Fruit fly (Drosophila melanogaster) whole organism, embryonic: ENCODE data around the gene CG43610.

ENCODE experiments used
- Atf-2 ChIP-seq: fragments of 200-800 bp; sonication (Bioruptor generic); optimal IDR thresholded peaks from 2 replicates; lab custom pipeline; 2016; ENCODE audit warnings: missing biosample characterization, missing genetic modification characterization
- CG11456 ChIP-seq: fragments of 200-800 bp; sonication (Bioruptor generic); IDR thresholded peaks from 3 replicates; pipeline ENCODE4 v1.3.6; 2022; ENCODE audit warnings: missing biosample characterization, missing genetic modification characterization
- CG11696 ChIP-seq: fragments of 200-800 bp; sonication (Bioruptor generic); IDR thresholded peaks from 2 replicates; pipeline ENCODE4 v1.3.6; 2022; ENCODE audit warnings: missing biosample characterization, missing genetic modification characterization
- CG1602 ChIP-seq: fragments of 200-800 bp; sonication (Bioruptor generic); optimal IDR thresholded peaks from 3 replicates; lab custom pipeline; 2016; ENCODE audit warnings: missing biosample characterization, missing genetic modification characterization
- CG1603 ChIP-seq: fragments of 200-800 bp; sonication (Bioruptor generic); optimal IDR thresholded peaks from 2 replicates; lab custom pipeline; 2019; ENCODE audit warnings: missing biosample characterization, mild to moderate bottlenecking, missing genetic modification characterization, moderate library complexity
- CG1832 ChIP-seq: fragments of 200-800 bp; sonication (Bioruptor generic); optimal IDR thresholded peaks from 2 replicates; lab custom pipeline; 2017; ENCODE audit warnings: missing biosample characterization, mild to moderate bottlenecking, missing genetic modification characterization, inconsistent platforms
- CG2875 ChIP-seq: fragments of 200-800 bp; sonication (Bioruptor generic); optimal IDR thresholded peaks from 2 replicates; lab custom pipeline; 2017; ENCODE audit warnings: missing biosample characterization, mild to moderate bottlenecking, missing genetic modification characterization, missing genetic modification reagents
- CG8924 ChIP-seq: fragments of 200-800 bp; optimal IDR thresholded peaks from 3 replicates; lab custom pipeline; 2019; ENCODE audit warnings: missing biosample characterization, mild to moderate bottlenecking, missing genetic modification characterization, moderate library complexity
- Ets65A ChIP-seq: fragments of 200-800 bp; sonication (Bioruptor generic); peaks from one replicate; lab custom pipeline; 2016; ENCODE audit warnings: missing biosample characterization, missing genetic modification characterization
- Hey ChIP-seq: fragments of 200-800 bp; sonication (Bioruptor generic); optimal IDR thresholded peaks from 3 replicates; lab custom pipeline; 2018; ENCODE audit warnings: missing biosample characterization, mild to moderate bottlenecking, missing genetic modification characterization
- Jarid2 ChIP-seq: fragments of 200-800 bp; sonication (Bioruptor generic); optimal IDR thresholded peaks from 3 replicates; lab custom pipeline; 2017; ENCODE audit warnings: mild to moderate bottlenecking, missing biosample characterization, missing genetic modification reagents, missing genetic modification characterization
- Med ChIP-seq: fragments of 200-800 bp; sonication (Bioruptor generic); peaks from one replicate; lab custom pipeline; 2016; ENCODE audit warnings: missing biosample characterization, missing genetic modification characterization, mild to moderate bottlenecking, inconsistent platforms, moderate library complexity
- NFAT ChIP-seq: fragments of 200-800 bp; sonication (Bioruptor generic); IDR thresholded peaks from 2 replicates; pipeline ENCODE4 v1.3.6; 2022; ENCODE audit warnings: missing biosample characterization, missing genetic modification characterization
- Nf-YA ChIP-seq: fragments of 200-800 bp; sonication (Bioruptor generic); IDR thresholded peaks from 2 replicates; pipeline ENCODE4 v1.3.6; 2022; ENCODE audit warnings: missing biosample characterization, missing genetic modification characterization
- Nf-YC ChIP-seq: fragments of 200-800 bp; optimal IDR thresholded peaks from 3 replicates; lab custom pipeline; 2019; ENCODE audit warnings: missing biosample characterization, mild to moderate bottlenecking, missing genetic modification characterization, moderate library complexity
- NfI ChIP-seq: fragments of 200-800 bp; sonication (Bioruptor generic); optimal IDR thresholded peaks from 3 replicates; lab custom pipeline; 2018; ENCODE audit warnings: missing biosample characterization, mild to moderate bottlenecking, missing genetic modification characterization, moderate library complexity
- Six4 ChIP-seq: fragments of 200-800 bp; sonication (Bioruptor generic); optimal IDR thresholded peaks from 2 replicates; lab custom pipeline; 2016; ENCODE audit warnings: missing biosample characterization, missing genetic modification characterization
- abd-A ChIP-seq: fragments of 200-800 bp; sonication (Bioruptor generic); optimal IDR thresholded peaks from 3 replicates; lab custom pipeline; 2019; ENCODE audit warnings: missing biosample characterization, mild to moderate bottlenecking, missing genetic modification characterization, moderate library complexity
- amos ChIP-seq: fragments of 200-800 bp; sonication (Bioruptor generic); IDR thresholded peaks from 2 replicates; pipeline ENCODE4 v1.3.6; 2022; ENCODE audit warnings: missing biosample characterization, missing genetic modification characterization; ENCODE audit not compliant: partially characterized antibody
- aop ChIP-seq: fragments of 200-800 bp; sonication (Bioruptor generic); IDR thresholded peaks from 2 replicates; pipeline ENCODE4 v1.3.6; 2022; ENCODE audit warnings: missing biosample characterization, missing genetic modification characterization
- cg ChIP-seq: fragments of 200-800 bp; sonication (Bioruptor generic); optimal IDR thresholded peaks from 3 replicates; lab custom pipeline; 2019; ENCODE audit warnings: missing biosample characterization, mild to moderate bottlenecking, missing genetic modification characterization, moderate library complexity
- chinmo ChIP-seq: fragments of 200-800 bp; sonication (Bioruptor generic); IDR thresholded peaks from 4 replicates; pipeline ENCODE4 v1.3.6; 2022; ENCODE audit warnings: missing biosample characterization, missing genetic modification characterization; ENCODE audit not compliant: partially characterized antibody
- chm ChIP-seq: fragments of 200-800 bp; sonication (Bioruptor generic); IDR thresholded peaks from 2 replicates; pipeline ENCODE4 v1.3.6; 2022; ENCODE audit warnings: missing biosample characterization, missing genetic modification characterization
- ci ChIP-seq: fragments of 200-800 bp; sonication (Bioruptor generic); IDR thresholded peaks from 3 replicates; pipeline ENCODE4 v1.3.6; 2022; ENCODE audit warnings: missing biosample characterization, missing genetic modification characterization
- crol ChIP-seq: fragments of 200-800 bp; sonication (Bioruptor generic); IDR thresholded peaks from 2 replicates; pipeline ENCODE4 v1.3.6; 2022; ENCODE audit warnings: missing biosample characterization, missing genetic modification characterization
- dysf ChIP-seq: fragments of 200-800 bp; sonication (Bioruptor generic); IDR thresholded peaks from 3 replicates; pipeline ENCODE4 v1.3.6; 2022; ENCODE audit warnings: missing biosample characterization, missing genetic modification characterization
- ewg ChIP-seq: fragments of 200-800 bp; sonication (Bioruptor generic); optimal IDR thresholded peaks from 3 replicates; lab custom pipeline; 2017; ENCODE audit warnings: mild to moderate bottlenecking, missing biosample characterization, missing genetic modification reagents, missing genetic modification characterization
- exex ChIP-seq: fragments of 200-800 bp; sonication (Bioruptor generic); optimal IDR thresholded peaks from 4 replicates; lab custom pipeline; 2018; ENCODE audit warnings: missing biosample characterization, mild to moderate bottlenecking, missing genetic modification characterization, moderate library complexity
- ftz-f1 ChIP-seq: fragments of 200-800 bp; sonication (Bioruptor generic); optimal IDR thresholded peaks from 2 replicates; lab custom pipeline; 2016; ENCODE audit warnings: missing biosample characterization, missing genetic modification characterization
- ham ChIP-seq: fragments of 200-800 bp; sonication (Bioruptor generic); IDR thresholded peaks from 2 replicates; pipeline ENCODE4 v1.3.6; 2022; ENCODE audit warnings: missing biosample characterization, missing genetic modification characterization
- jing ChIP-seq: fragments of 200-800 bp; sonication (Bioruptor generic); optimal IDR thresholded peaks from 2 replicates; lab custom pipeline; 2018; ENCODE audit warnings: missing biosample characterization, mild to moderate bottlenecking, missing genetic modification characterization
- ken ChIP-seq: fragments of 200-800 bp; sonication (Bioruptor generic); IDR thresholded peaks from 3 replicates; pipeline ENCODE4 v1.3.6; 2022; ENCODE audit warnings: missing biosample characterization, missing genetic modification characterization
- kni ChIP-seq: fragments of 200-800 bp; sonication (Bioruptor generic); optimal IDR thresholded peaks from 3 replicates; lab custom pipeline; 2017; ENCODE audit warnings: mild to moderate bottlenecking, missing biosample characterization, missing genetic modification reagents, missing genetic modification characterization
- lab ChIP-seq: fragments of 200-800 bp; sonication (Bioruptor generic); optimal IDR thresholded peaks from 3 replicates; lab custom pipeline; 2017; ENCODE audit warnings: missing biosample characterization, missing genetic modification characterization, mild to moderate bottlenecking, moderate library complexity, missing genetic modification reagents
- lmd ChIP-seq: fragments of 200-800 bp; sonication (Bioruptor generic); IDR thresholded peaks from 2 replicates; pipeline ENCODE4 v1.3.6; 2022; ENCODE audit warnings: missing biosample characterization, missing genetic modification characterization
- lov ChIP-seq, 2 experiments: fragments of 200-800 bp in 1 of 2; fragments of >200 bp in 1 of 2; sonication (Bioruptor generic) in 1 of 2; IDR thresholded peaks in 1 of 2; optimal IDR thresholded peaks in 1 of 2; 2 replicates in 1 of 2; 3 replicates in 1 of 2; pipeline versions ENCODE4 v1.3.6 to Lab custom; 2017 to 2022; ENCODE audit warnings: missing biosample characterization in 1 of 2, missing genetic modification characterization in 1 of 2
- nmo ChIP-seq: fragments of 200-800 bp; sonication (Bioruptor generic); optimal IDR thresholded peaks from 2 replicates; lab custom pipeline; 2018; ENCODE audit warnings: missing biosample characterization, mild to moderate bottlenecking, missing genetic modification characterization, moderate library complexity
- oc ChIP-seq: fragments of 200-800 bp; sonication (Bioruptor generic); optimal IDR thresholded peaks from 2 replicates; lab custom pipeline; 2018; ENCODE audit warnings: missing biosample characterization, mild to moderate bottlenecking, missing genetic modification characterization, moderate library complexity
- pfk ChIP-seq: fragments of 200-800 bp; sonication (Bioruptor generic); optimal IDR thresholded peaks from 2 replicates; lab custom pipeline; 2018; ENCODE audit warnings: missing biosample characterization, mild to moderate bottlenecking, missing genetic modification characterization, moderate library complexity
- pnt ChIP-seq: fragments of 200-800 bp; sonication (Bioruptor generic); optimal IDR thresholded peaks from 3 replicates; lab custom pipeline; 2016; ENCODE audit warnings: missing biosample characterization, missing genetic modification characterization
- sd ChIP-seq: fragments of 200-800 bp; sonication (Bioruptor generic); optimal IDR thresholded peaks from 3 replicates; lab custom pipeline; 2018; ENCODE audit warnings: missing biosample characterization, mild to moderate bottlenecking, missing genetic modification characterization, moderate library complexity
- seq ChIP-seq: fragments of 200-800 bp; sonication (Bioruptor generic); IDR thresholded peaks from 2 replicates; pipeline ENCODE4 v1.3.6; 2022; ENCODE audit warnings: missing biosample characterization, missing genetic modification characterization
- slbo ChIP-seq: fragments of 200-800 bp; sonication (Bioruptor generic); IDR thresholded peaks from 2 replicates; pipeline ENCODE4 v1.3.6; 2022; ENCODE audit warnings: missing biosample characterization, missing genetic modification characterization
- sna ChIP-seq: fragments of 200-800 bp; sonication (Bioruptor generic); IDR thresholded peaks from 2 replicates; pipeline ENCODE4 v1.3.6; 2022; ENCODE audit warnings: missing biosample characterization, missing genetic modification characterization; ENCODE audit not compliant: partially characterized antibody
- stc ChIP-seq: fragments of 200-800 bp; sonication (Bioruptor generic); IDR thresholded peaks from 2 replicates; pipeline ENCODE4 v1.3.6; 2022; ENCODE audit warnings: missing biosample characterization, missing genetic modification characterization
- sug ChIP-seq: fragments of 200-800 bp; optimal IDR thresholded peaks from 2 replicates; lab custom pipeline; 2019; ENCODE audit warnings: missing biosample characterization, mild to moderate bottlenecking, missing genetic modification characterization, moderate library complexity
- trem ChIP-seq: fragments of 200-800 bp; optimal IDR thresholded peaks from 3 replicates; lab custom pipeline; 2019; ENCODE audit warnings: missing biosample characterization, mild to moderate bottlenecking, missing genetic modification characterization, moderate library complexity
- ttk ChIP-seq: fragments of 200-800 bp; sonication (Bioruptor generic); IDR thresholded peaks from 2 replicates; pipeline ENCODE4 v2.1.2; 2022; ENCODE audit warnings: missing biosample characterization, missing genetic modification characterization
- vvl ChIP-seq: fragments of 200-800 bp; sonication (Bioruptor generic); IDR thresholded peaks from 2 replicates; pipeline ENCODE4 v1.3.6; 2022; ENCODE audit warnings: missing biosample characterization, missing genetic modification characterization
- z ChIP-seq: fragments of 200-800 bp; sonication (Bioruptor generic); IDR thresholded peaks from 3 replicates; pipeline ENCODE4 v1.3.6; 2022; ENCODE audit warnings: missing biosample characterization, missing genetic modification characterization

Gene CG43610

dm6 chr2L:6833661-6834073, 34.7 kb downstream of the CG43610 start (continued):
- TF ChIP-seq Nf-YA (GFP tag; lab: Robert Waterston, UW) = peak; percentile 96
- peak; percentile 97 for TF ChIP-seq pfk
- TF ChIP-seq CG1602 (GFP tag; lab: Kevin White, UChicago) = no peak
- 0 out of 3 replicates have a peak, but pooled peaks have one; percentile 25 for TF ChIP-seq dysf (GFP tag; lab: Robert Waterston, UW)
- TF ChIP-seq seq (GFP tag; lab: Robert Waterston, UW) = peak; percentile 74; the same call in 1 of the 2 replicates
- peak; percentile 17 for TF ChIP-seq NfI (GFP tag; lab: Kevin White, UChicago)
- peak; percentile 34 for TF ChIP-seq ttk (GFP tag; lab: Robert Waterston, UW)
- peak; percentile 86 for TF ChIP-seq CG1832
- TF ChIP-seq stc (GFP tag; lab: Robert Waterston, UW) = peak; percentile 52; the same call in 1 of the 2 replicates
- TF ChIP-seq ham (GFP tag; lab: Robert Waterston, UW) = no peak
- no peak for TF ChIP-seq trem (tag; lab: Kevin White, UChicago)
- no peak for TF ChIP-seq CG11456
- TF ChIP-seq NFAT = no peak
- TF ChIP-seq Nf-YC = peak; percentile 99
- TF ChIP-seq ci = peak; percentile 66; the same call in 2 of the 3 replicates
- peak; percentile 88 for TF ChIP-seq Ets65A (GFP tag; lab: Kevin White, UChicago)
- peak; percentile 61 for TF ChIP-seq oc (tag; lab: Kevin White, UChicago)
- peak; percentile 6 for TF ChIP-seq nmo (GFP tag; lab: Kevin White, UChicago)
- peak; percentile 20 for TF ChIP-seq CG8924
- no peak for TF ChIP-seq jing (GFP tag; lab: Kevin White, UChicago)
- TF ChIP-seq CG11696 = 0 out of 2 replicates have a peak, but pooled peaks have one; percentile 24
- peak; percentile 43 for TF ChIP-seq sd (tag; lab: Kevin White, UChicago)
- TF ChIP-seq ewg = peak; percentile 5
- no peak for TF ChIP-seq pnt (GFP tag; lab: Kevin White, UChicago)
- TF ChIP-seq z = peak; percentile 77
- TF ChIP-seq kni (GFP tag; lab: Kevin White, UChicago) = peak; percentile 37
- TF ChIP-seq ftz-f1 (GFP tag; lab: Kevin White, UChicago) = peak; percentile 44
- peak; percentile 88 for TF ChIP-seq aop (GFP tag; lab: Robert Waterston, UW)
- TF ChIP-seq lmd (GFP tag; lab: Robert Waterston, UW) = no peak
- TF ChIP-seq ken (GFP tag; lab: Robert Waterston, UW) = 0 out of 3 replicates have a peak, but pooled peaks have one; percentile 28
- TF ChIP-seq Jarid2 (GFP tag; lab: Kevin White, UChicago) = peak; percentile 63
- TF ChIP-seq Atf-2 (GFP tag; lab: Kevin White, UChicago) = no peak
- peak; percentile 18 for TF ChIP-seq Med (GFP tag; lab: Kevin White, UChicago)
- TF ChIP-seq exex (tag; lab: Kevin White, UChicago) = peak; percentile 3
- peak; percentile 58 for TF ChIP-seq crol
- TF ChIP-seq lov (optimal IDR thresholded peaks at IDR 0.05; lab: Kevin White, UChicago) = no peak
- 0 out of 3 replicates have a peak, but pooled peaks have one; percentile 71 for TF ChIP-seq lov (GFP tag; IDR thresholded peaks at IDR 0.05; lab: Robert Waterston, UW)
- TF ChIP-seq Six4 (GFP tag; lab: Kevin White, UChicago) = no peak
- TF ChIP-seq chm = 0 out of 2 replicates have a peak, but pooled peaks have one; percentile 35
- peak; percentile 9 for TF ChIP-seq lab (GFP tag; lab: Kevin White, UChicago)
- peak; percentile 3 for TF ChIP-seq Hey (tag; lab: Kevin White, UChicago)
- TF ChIP-seq amos (GFP tag; lab: Robert Waterston, UW) = no peak
- TF ChIP-seq sna (GFP tag; lab: Robert Waterston, UW) = peak; percentile 38; the same call in 1 of the 2 replicates
- peak; percentile 48 for TF ChIP-seq slbo (GFP tag; lab: Robert Waterston, UW)
- peak; percentile 46 for TF ChIP-seq vvl
- TF ChIP-seq CG1603 (tag; lab: Kevin White, UChicago) = peak; percentile 19
- TF ChIP-seq cg (GFP tag; lab: Kevin White, UChicago) = peak; percentile 99
- TF ChIP-seq CG2875 (GFP tag; lab: Kevin White, UChicago) = no peak
- TF ChIP-seq chinmo = peak; percentile 86; the same call in 2 of the 4 replicates
- peak; percentile 44 for TF ChIP-seq sug
- peak; percentile 58 for TF ChIP-seq abd-A
